Fruit fly (Drosophila melanogaster): Measurements from ENCODE around the gene CG10598.

CG10598 gene

dm6 chrX:17180523-17180922 lies 46.1 kb downstream of the CG10598 start:
- TF ChIP-seq Ets21C (GFP tag; optimal IDR thresholded peaks at IDR 0.05): no peak
- no peak for TF ChIP-seq fd59A (GFP tag; optimal IDR thresholded peaks at IDR 0.05)
- no peak for TF ChIP-seq CG34406 (GFP tag; optimal IDR thresholded peaks at IDR 0.05)
- TF ChIP-seq pdm3 (GFP tag; optimal IDR thresholded peaks at IDR 0.05): no peak
- no peak for TF ChIP-seq CG31627 (GFP tag; optimal IDR thresholded peaks at IDR 0.05)
- TF ChIP-seq spab (GFP tag; optimal IDR thresholded peaks at IDR 0.05): no peak
- no peak for TF ChIP-seq CG15336 (GFP tag; IDR thresholded peaks at IDR 0.05)

dm6 chrX:17178484-17178921 lies 48.2 kb downstream of the CG10598 start:
- TF ChIP-seq pdm3 (GFP tag; optimal IDR thresholded peaks at IDR 0.05) (peak; percentile 27), lz (GFP tag; optimal IDR thresholded peaks at IDR 0.05) (peak; percentile 90), CG9139 (GFP tag; optimal IDR thresholded peaks at IDR 0.05) (peak; percentile 95), topi (GFP tag; optimal IDR thresholded peaks at IDR 0.05) (peak; percentile 99), Gug (GFP tag; IDR thresholded peaks at IDR 0.05) (peak; percentile 99), CG11294 (GFP tag; IDR thresholded peaks at IDR 0.05) (peak; percentile 98), eg (GFP tag; IDR thresholded peaks at IDR 0.05) (peak; percentile 99), Eip78C (GFP tag) (peak; percentile 100), CG6792 (GFP tag; optimal IDR thresholded peaks at IDR 0.05) (no peak), OdsH (GFP tag; optimal IDR thresholded peaks at IDR 0.05) (peak; percentile 34), CG31627 (GFP tag; optimal IDR thresholded peaks at IDR 0.05) (no peak), fkh (GFP tag; optimal IDR thresholded peaks at IDR 0.05) (peak; percentile 69), achi (GFP tag; optimal IDR thresholded peaks at IDR 0.05) (peak; percentile 29), Sox102F (GFP tag; optimal IDR thresholded peaks at IDR 0.05) (no peak), dac (GFP tag; optimal IDR thresholded peaks at IDR 0.05) (no peak), Eip75B (GFP tag; optimal IDR thresholded peaks at IDR 0.05) (peak; percentile 98), CG6854 (GFP tag; optimal IDR thresholded peaks at IDR 0.05) (peak; percentile 97), ss (GFP tag; optimal IDR thresholded peaks at IDR 0.05) (peak; percentile 98), Hr4 (GFP tag; optimal IDR thresholded peaks at IDR 0.05) (peak; percentile 97), Met (GFP tag; optimal IDR thresholded peaks at IDR 0.05) (peak; percentile 42), net (GFP tag; optimal IDR thresholded peaks at IDR 0.05) (peak; percentile 87), CG8319 (GFP tag; optimal IDR thresholded peaks at IDR 0.05) (peak; percentile 97), Eip93F (GFP tag; optimal IDR thresholded peaks at IDR 0.05) (peak; percentile 96), Ets21C (GFP tag; optimal IDR thresholded peaks at IDR 0.05) (no peak), CG11762 (GFP tag; optimal IDR thresholded peaks at IDR 0.05; ENCODE audit: insufficient read depth) (peak; percentile 98), Hr39 (GFP tag; optimal IDR thresholded peaks at IDR 0.05) (no peak), CG8632 (GFP tag; optimal IDR thresholded peaks at IDR 0.05) (peak; percentile 6), CG1621 (tag; optimal IDR thresholded peaks at IDR 0.05) (peak; percentile 84), Blimp-1 (GFP tag; optimal IDR thresholded peaks at IDR 0.05) (peak; percentile 92), CG3919 (GFP tag; optimal IDR thresholded peaks at IDR 0.05) (peak; percentile 98), CG8119 (GFP tag; IDR thresholded peaks at IDR 0.05) (0 out of 3 replicates have a peak, but pooled peaks have one; percentile 15), CG34406 (GFP tag; optimal IDR thresholded peaks at IDR 0.05) (peak; percentile 85), Ets96B (tag; optimal IDR thresholded peaks at IDR 0.05) (peak; percentile 97), Hr38 (GFP tag; optimal IDR thresholded peaks at IDR 0.05) (no peak), fd59A (GFP tag; optimal IDR thresholded peaks at IDR 0.05) (no peak), CG6163 (GFP tag; IDR thresholded peaks at IDR 0.05) (peak; percentile 99), Smox (GFP tag; optimal IDR thresholded peaks at IDR 0.05) (no peak), dsx (GFP tag; optimal IDR thresholded peaks at IDR 0.05; ENCODE audit: poor library complexity, severe bottlenecking) (peak; percentile 99), svp (GFP tag) (peak; percentile 100), Lpt (GFP tag; optimal IDR thresholded peaks at IDR 0.05) (no peak), acj6 (GFP tag; optimal IDR thresholded peaks at IDR 0.05) (peak; percentile 49), CG11902 (GFP tag; optimal IDR thresholded peaks at IDR 0.05) (peak; percentile 95), esn (GFP tag; optimal IDR thresholded peaks at IDR 0.05) (peak; percentile 13), CG6808 (GFP tag; optimal IDR thresholded peaks at IDR 0.05) (peak; percentile 96), fd85E (GFP tag; optimal IDR thresholded peaks at IDR 0.05) (peak; percentile 92), CG6276 (GFP tag; optimal IDR thresholded peaks at IDR 0.05) (peak; percentile 97), CG10631 (GFP tag; optimal IDR thresholded peaks at IDR 0.05) (peak; percentile 88), spab (GFP tag; optimal IDR thresholded peaks at IDR 0.05) (peak; percentile 95)
